Fruit fly (Drosophila melanogaster) whole organism, embryonic: Measurements from ENCODE around the gene CG8301.

Source experiments
- CG11247 ChIP-seq: fragments of 200-800 bp; sonication (Bioruptor generic); IDR thresholded peaks from 2 replicates; pipeline ENCODE4 v1.3.6; 2022; ENCODE audit warnings: missing biosample characterization, missing genetic modification characterization
- CG15601 ChIP-seq: fragments of 200-800 bp; sonication (Bioruptor generic); optimal IDR thresholded peaks from 3 replicates; lab custom pipeline; 2019; ENCODE audit warnings: missing biosample characterization, mild to moderate bottlenecking, missing genetic modification characterization, moderate library complexity
- CG1602 ChIP-seq: fragments of 200-800 bp; sonication (Bioruptor generic); optimal IDR thresholded peaks from 3 replicates; lab custom pipeline; 2016; ENCODE audit warnings: missing biosample characterization, missing genetic modification characterization
- CG17328 ChIP-seq: fragments of 200-800 bp; sonication (Bioruptor generic); IDR thresholded peaks from 2 replicates; pipeline ENCODE4 v1.3.6; 2022; ENCODE audit warnings: missing biosample characterization, missing genetic modification characterization
- CG2116 ChIP-seq: fragments of 200-800 bp; sonication (Bioruptor generic); optimal IDR thresholded peaks from 3 replicates; lab custom pipeline; 2018; ENCODE audit warnings: missing biosample characterization, mild to moderate bottlenecking, missing genetic modification characterization
- CG2202 ChIP-seq: fragments of 200-800 bp; sonication (Bioruptor generic); optimal IDR thresholded peaks from 2 replicates; lab custom pipeline; 2018; ENCODE audit warnings: missing biosample characterization, mild to moderate bottlenecking, missing genetic modification characterization
- CG30020 ChIP-seq: fragments of 200-800 bp; optimal IDR thresholded peaks from 2 replicates; lab custom pipeline; 2019; ENCODE audit warnings: missing biosample characterization, mild to moderate bottlenecking, missing genetic modification characterization, moderate library complexity
- CG31388 ChIP-seq: fragments of 200-800 bp; sonication (Bioruptor generic); optimal IDR thresholded peaks from 2 replicates; lab custom pipeline; 2016; ENCODE audit warnings: missing biosample characterization, missing genetic modification characterization
- CG31441 ChIP-seq: fragments of 200-800 bp; sonication (Bioruptor generic); IDR thresholded peaks from 2 replicates; pipeline ENCODE4 v1.3.6; 2022; ENCODE audit warnings: missing biosample characterization, missing genetic modification characterization
- CG3847 ChIP-seq: fragments of 200-800 bp; sonication (Bioruptor generic); IDR thresholded peaks from 2 replicates; pipeline ENCODE4 v1.3.6; 2022; ENCODE audit warnings: missing biosample characterization, missing genetic modification characterization
- CG42726 ChIP-seq: fragments of 200-800 bp; sonication (Bioruptor generic); IDR thresholded peaks from 2 replicates; pipeline ENCODE4 v1.3.6; 2022; ENCODE audit warnings: missing biosample characterization, missing genetic modification characterization; ENCODE audit not compliant: partially characterized antibody
- CG4617 ChIP-seq: fragments of 200-800 bp; sonication (Bioruptor generic); optimal IDR thresholded peaks from 3 replicates; lab custom pipeline; 2016; ENCODE audit warnings: missing biosample characterization, missing genetic modification characterization, borderline replicate concordance
- CG8478 ChIP-seq: fragments of >200 bp; optimal IDR thresholded peaks from 2 replicates; lab custom pipeline; 2018
- D19B ChIP-seq: fragments of 200-800 bp; sonication (Bioruptor generic); optimal IDR thresholded peaks from 2 replicates; lab custom pipeline; 2017; ENCODE audit warnings: missing biosample characterization, mild to moderate bottlenecking, missing genetic modification characterization
- Dip2 ChIP-seq: fragments of 200-800 bp; sonication (Bioruptor generic); IDR thresholded peaks from 2 replicates; pipeline ENCODE4 v1.3.6; 2022; ENCODE audit warnings: missing biosample characterization, missing genetic modification characterization
- Doc2 ChIP-seq: fragments of 200-800 bp; sonication (Bioruptor generic); IDR thresholded peaks from 2 replicates; pipeline ENCODE4 v1.3.6; 2022; ENCODE audit warnings: missing biosample characterization, missing genetic modification characterization
- HLH4C ChIP-seq: fragments of 200-800 bp; sonication (Bioruptor generic); IDR thresholded peaks from 3 replicates; pipeline ENCODE4 v1.3.6; 2022; ENCODE audit warnings: missing biosample characterization, missing genetic modification characterization; ENCODE audit not compliant: partially characterized antibody
- Mrtf ChIP-seq: fragments of 200-800 bp; sonication (Bioruptor generic); IDR thresholded peaks from 3 replicates; pipeline ENCODE4 v1.3.6; 2022; ENCODE audit warnings: missing biosample characterization, missing genetic modification characterization
- Neu2 ChIP-seq: fragments of 200-800 bp; sonication (Bioruptor generic); optimal IDR thresholded peaks from 3 replicates; lab custom pipeline; 2016; ENCODE audit warnings: missing biosample characterization, missing genetic modification characterization, borderline replicate concordance
- Oaz ChIP-seq: fragments of 200-800 bp; sonication (Bioruptor generic); IDR thresholded peaks from 2 replicates; pipeline ENCODE4 v1.3.6; 2022; ENCODE audit warnings: missing biosample characterization, missing genetic modification characterization
- Opbp ChIP-seq: fragments of 200-800 bp; sonication (Bioruptor generic); IDR thresholded peaks from 3 replicates; pipeline ENCODE4 v1.3.6; 2022; ENCODE audit warnings: missing biosample characterization, missing genetic modification characterization; ENCODE audit not compliant: partially characterized antibody
- Taf1 ChIP-seq: fragments of 200-800 bp; sonication (Bioruptor generic); IDR thresholded peaks from 2 replicates; pipeline ENCODE4 v1.3.6; 2022; ENCODE audit warnings: missing biosample characterization, missing genetic modification characterization
- Vsx1 ChIP-seq: fragments of 200-800 bp; sonication (Bioruptor generic); optimal IDR thresholded peaks from 2 replicates; lab custom pipeline; 2017; ENCODE audit warnings: missing biosample characterization, mild to moderate bottlenecking, missing genetic modification characterization, missing genetic modification reagents
- ase ChIP-seq: fragments of 200-800 bp; sonication (Bioruptor generic); IDR thresholded peaks from 3 replicates; pipeline ENCODE4 v1.3.6; 2022; ENCODE audit warnings: missing biosample characterization, missing genetic modification characterization
- bowl ChIP-seq: fragments of 200-800 bp; sonication (Bioruptor generic); IDR thresholded peaks from 2 replicates; pipeline ENCODE4 v1.3.6; 2022; ENCODE audit warnings: missing biosample characterization, missing genetic modification characterization
- bsh ChIP-seq, 2 experiments: fragments of 200-800 bp; sonication (Bioruptor generic); optimal IDR thresholded peaks; 2 replicates each; lab custom pipeline; 2017 to 2018; ENCODE audit warnings: mild to moderate bottlenecking in 2 of 2, missing biosample characterization in 2 of 2, missing genetic modification characterization in 2 of 2, moderate library complexity in 1 of 2
- caup ChIP-seq: fragments of 200-800 bp; sonication (Bioruptor generic); optimal IDR thresholded peaks from 3 replicates; lab custom pipeline; 2017; ENCODE audit warnings: missing biosample characterization, mild to moderate bottlenecking, missing genetic modification characterization, moderate library complexity; ENCODE audit not compliant: severe bottlenecking
- crc ChIP-seq: fragments of 200-800 bp; sonication (Bioruptor generic); optimal IDR thresholded peaks from 2 replicates; lab custom pipeline; 2016; ENCODE audit warnings: missing biosample characterization, missing genetic modification characterization
- eve ChIP-seq, 2 experiments: fragments of >200 bp; optimal IDR thresholded peaks; 2 replicates each; lab custom pipeline; 2017; ENCODE audit warnings: missing biosample characterization in 2 of 2, missing genetic modification characterization in 2 of 2
- gce ChIP-seq: fragments of 200-800 bp; sonication (Bioruptor generic); IDR thresholded peaks from 3 replicates; pipeline ENCODE4 v1.3.6; 2022; ENCODE audit warnings: missing biosample characterization, missing genetic modification characterization
- grn ChIP-seq: fragments of 200-800 bp; sonication (Bioruptor generic); optimal IDR thresholded peaks from 3 replicates; lab custom pipeline; 2017; ENCODE audit warnings: missing biosample characterization, missing genetic modification characterization
- gsb ChIP-seq: fragments of 200-800 bp; sonication (Bioruptor generic); IDR thresholded peaks from 2 replicates; pipeline ENCODE4 v1.3.6; 2022; ENCODE audit warnings: missing biosample characterization, missing genetic modification characterization
- hth ChIP-seq: fragments of >200 bp; optimal IDR thresholded peaks from 2 replicates; lab custom pipeline; 2017; ENCODE audit warnings: inconsistent platforms
- kay ChIP-seq: fragments of 200-800 bp; sonication (Bioruptor generic); optimal IDR thresholded peaks from 2 replicates; lab custom pipeline; 2016; ENCODE audit warnings: missing biosample characterization, missing genetic modification characterization
- ken ChIP-seq: fragments of 200-800 bp; sonication (Bioruptor generic); IDR thresholded peaks from 3 replicates; pipeline ENCODE4 v1.3.6; 2022; ENCODE audit warnings: missing biosample characterization, missing genetic modification characterization
- lbe ChIP-seq: fragments of 200-800 bp; sonication (Bioruptor generic); optimal IDR thresholded peaks from 2 replicates; lab custom pipeline; 2016; ENCODE audit warnings: missing biosample characterization, mild to moderate bottlenecking, missing genetic modification characterization
- nau ChIP-seq: fragments of 200-800 bp; sonication (Bioruptor generic); optimal IDR thresholded peaks from 3 replicates; lab custom pipeline; 2017; ENCODE audit warnings: missing biosample characterization, mild to moderate bottlenecking, missing genetic modification characterization, missing genetic modification reagents
- pan ChIP-seq, 4 experiments: fragments of >200 bp in 3 of 4; fragments of 200-800 bp in 1 of 4; sonication (Bioruptor generic) in 1 of 4; optimal IDR thresholded peaks in 3 of 4; IDR thresholded peaks in 1 of 4; 2 replicates each; pipeline versions ENCODE4 v1.3.6 to Lab custom; 2017 to 2022; ENCODE audit warnings: missing biosample characterization in 2 of 4, missing genetic modification characterization in 2 of 4, mixed read lengths in 1 of 4
- peb ChIP-seq: fragments of 200-800 bp; sonication (Bioruptor generic); IDR thresholded peaks from 2 replicates; pipeline ENCODE4 v1.3.6; 2022; ENCODE audit warnings: missing biosample characterization, missing genetic modification characterization
- prd ChIP-seq, 3 experiments: fragments of >200 bp in 2 of 3; fragments of 200-800 bp in 1 of 3; sonication (Bioruptor generic) in 1 of 3; optimal IDR thresholded peaks in 2 of 3; IDR thresholded peaks in 1 of 3; 2 replicates in 2 of 3; 3 replicates in 1 of 3; pipeline versions ENCODE4 v1.3.6 to Lab custom; 2017 to 2022; ENCODE audit warnings: missing biosample characterization in 1 of 3, missing genetic modification characterization in 1 of 3
- pum ChIP-seq: fragments of 200-800 bp; sonication (Bioruptor generic); optimal IDR thresholded peaks from 2 replicates; lab custom pipeline; 2016; ENCODE audit warnings: missing biosample characterization, missing genetic modification characterization
- ranshi ChIP-seq: fragments of 200-800 bp; sonication (Bioruptor generic); IDR thresholded peaks from 2 replicates; pipeline ENCODE4 v1.3.6; 2022; ENCODE audit warnings: missing biosample characterization, missing genetic modification characterization
- sc ChIP-seq, 3 experiments: fragments of >200 bp in 2 of 3; fragments of 200-800 bp in 1 of 3; sonication (Bioruptor generic) in 1 of 3; optimal IDR thresholded peaks; 2 replicates in 2 of 3; 3 replicates in 1 of 3; lab custom pipeline; 2017; ENCODE audit warnings: mild to moderate bottlenecking in 1 of 3, missing biosample characterization in 1 of 3, missing genetic modification characterization in 1 of 3, missing genetic modification reagents in 1 of 3
- sens-2 ChIP-seq: fragments of 200-800 bp; sonication (Bioruptor generic); IDR thresholded peaks from 2 replicates; pipeline ENCODE4 v1.3.6; 2022; ENCODE audit warnings: missing biosample characterization, missing genetic modification characterization
- so ChIP-seq: fragments of 200-800 bp; sonication (Bioruptor generic); IDR thresholded peaks from 3 replicates; pipeline ENCODE4 v1.3.6; 2022; ENCODE audit warnings: missing biosample characterization, missing genetic modification characterization
- sob ChIP-seq: fragments of 200-800 bp; sonication (Bioruptor generic); IDR thresholded peaks from 2 replicates; pipeline ENCODE4 v1.3.6; 2022; ENCODE audit warnings: missing biosample characterization, missing genetic modification characterization
- sr ChIP-seq: fragments of 200-800 bp; sonication (Bioruptor generic); IDR thresholded peaks from 3 replicates; pipeline ENCODE4 v1.3.6; 2022; ENCODE audit warnings: missing biosample characterization, missing genetic modification characterization
- tap ChIP-seq: fragments of 200-800 bp; optimal IDR thresholded peaks from 3 replicates; lab custom pipeline; 2019; ENCODE audit warnings: missing biosample characterization, mild to moderate bottlenecking, missing genetic modification characterization, moderate library complexity
- tgo ChIP-seq: fragments of 200-800 bp; sonication (Bioruptor generic); IDR thresholded peaks from 3 replicates; pipeline ENCODE4 v1.3.6; 2022; ENCODE audit warnings: missing biosample characterization, missing genetic modification characterization
- vnd ChIP-seq: fragments of 200-800 bp; sonication (Bioruptor generic); IDR thresholded peaks from 3 replicates; pipeline ENCODE4 v1.3.6; 2022; ENCODE audit warnings: missing biosample characterization, missing genetic modification characterization; ENCODE audit not compliant: partially characterized antibody

Gene CG8301

DNA sequence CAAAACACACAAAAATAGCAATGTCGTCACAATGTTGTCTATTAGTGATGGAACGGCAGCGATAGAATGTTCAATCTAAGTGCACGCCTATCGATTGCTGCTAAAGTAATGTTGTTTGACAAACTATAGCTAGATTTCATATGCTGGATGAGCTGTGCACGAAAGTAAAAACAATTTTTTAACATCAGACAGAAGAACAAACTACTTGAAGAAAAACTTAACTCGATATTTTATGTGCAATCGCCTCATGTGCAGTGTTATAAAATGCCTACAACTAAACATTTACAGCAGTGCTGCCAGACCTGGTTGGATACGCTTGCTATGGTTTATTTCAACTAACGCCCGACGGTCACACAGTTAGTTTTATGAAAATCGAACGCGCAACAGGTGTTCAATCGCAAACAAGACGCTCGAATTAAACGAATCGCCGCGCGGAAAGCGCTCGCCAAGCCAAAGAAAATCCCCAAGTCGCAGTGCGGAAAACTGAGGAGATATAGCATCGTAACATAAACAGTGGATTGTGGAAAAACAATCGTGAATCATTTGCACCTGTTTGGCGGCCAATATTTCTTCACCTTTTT lies 9.9 kb downstream of the CG8301 start, which contains the start of the genes bocks and CG8312 (continued):
- TF ChIP-seq CG1602 = peak; percentile 31
- TF ChIP-seq eve (GFP tag; optimal IDR thresholded peaks at IDR 0.05; lab: Kevin White, UChicago) = no peak
- TF ChIP-seq ken (GFP tag; lab: Robert Waterston, UW) = no peak
- TF ChIP-seq gsb (GFP tag; lab: Robert Waterston, UW) = no peak
- TF ChIP-seq caup (GFP tag; lab: Kevin White, UChicago) = peak; percentile 64
- no peak for TF ChIP-seq CG42726
- no peak for TF ChIP-seq vnd (GFP tag; lab: Robert Waterston, UW)
- no peak for TF ChIP-seq sens-2 (GFP tag; lab: Robert Waterston, UW)
- no peak for TF ChIP-seq peb
- TF ChIP-seq CG2202 (tag; lab: Kevin White, UChicago) = no peak
- TF ChIP-seq CG30020 (tag; lab: Kevin White, UChicago) = peak; percentile 45
- TF ChIP-seq Neu2 (GFP tag; lab: Kevin White, UChicago) = no peak
- TF ChIP-seq D19B (GFP tag; lab: Kevin White, UChicago) = no peak
- TF ChIP-seq Oaz (GFP tag; lab: Robert Waterston, UW) = no peak
- TF ChIP-seq grn (GFP tag; lab: Kevin White, UChicago) = peak; percentile 5
- TF ChIP-seq prd (optimal IDR thresholded peaks at IDR 0.05; lab: Kevin White, UChicago) = no peak
- TF ChIP-seq prd (GFP tag; IDR thresholded peaks at IDR 0.05; lab: Robert Waterston, UW) = no peak
- TF ChIP-seq CG31388 (GFP tag; lab: Kevin White, UChicago) = no peak
- no peak for TF ChIP-seq Vsx1 (GFP tag; lab: Kevin White, UChicago)
- no peak for TF ChIP-seq CG3847
- TF ChIP-seq sob = no peak
- no peak for TF ChIP-seq pan (optimal IDR thresholded peaks at IDR 0.05; lab: Kevin White, UChicago)
- no peak for TF ChIP-seq pan (GFP tag; optimal IDR thresholded peaks at IDR 0.05 in 1 of 2, IDR thresholded peaks at IDR 0.05 in 1 of 2)
- TF ChIP-seq Opbp (GFP tag; lab: Robert Waterston, UW) = no peak
- TF ChIP-seq Taf1 (GFP tag; lab: Robert Waterston, UW) = no peak
- TF ChIP-seq CG31441 (GFP tag; lab: Robert Waterston, UW) = no peak
- no peak for TF ChIP-seq nau (GFP tag; lab: Kevin White, UChicago)
- no peak for TF ChIP-seq tap (tag; lab: Kevin White, UChicago)
- TF ChIP-seq hth (lab: Kevin White, UChicago) = no peak
- TF ChIP-seq CG15601 (tag; lab: Kevin White, UChicago) = peak; percentile 82
- no peak for TF ChIP-seq CG11247 (GFP tag; lab: Robert Waterston, UW)
- TF ChIP-seq Doc2 (GFP tag; lab: Robert Waterston, UW) = no peak
- TF ChIP-seq ase (GFP tag; lab: Robert Waterston, UW) = no peak
- no peak for TF ChIP-seq HLH4C (GFP tag; lab: Robert Waterston, UW)
- no peak for TF ChIP-seq gce (GFP tag; lab: Robert Waterston, UW)
- TF ChIP-seq pum (GFP tag; lab: Kevin White, UChicago) = peak; percentile 57
- TF ChIP-seq so = no peak
- TF ChIP-seq Mrtf = no peak
- no peak for TF ChIP-seq CG17328
- TF ChIP-seq CG4617 = peak; percentile 45
- peak; percentile 54 for TF ChIP-seq kay
- TF ChIP-seq sc (optimal IDR thresholded peaks at IDR 0.05; lab: Kevin White, UChicago) = no peak
- TF ChIP-seq sc (GFP tag; optimal IDR thresholded peaks at IDR 0.05; lab: Kevin White, UChicago) = no peak
- TF ChIP-seq bsh (GFP tag; optimal IDR thresholded peaks at IDR 0.05; lab: Kevin White, UChicago) = no peak
- TF ChIP-seq CG2116 (GFP tag; lab: Kevin White, UChicago) = peak; percentile 92
- TF ChIP-seq Dip2 (GFP tag; lab: Robert Waterston, UW) = no peak
- no peak for TF ChIP-seq CG8478 (lab: Kevin White, UChicago)
- TF ChIP-seq sr (GFP tag; lab: Robert Waterston, UW) = no peak
- TF ChIP-seq ranshi (GFP tag; lab: Robert Waterston, UW) = no peak
- TF ChIP-seq tgo (GFP tag; lab: Robert Waterston, UW) = no peak
- TF ChIP-seq bowl (GFP tag; lab: Robert Waterston, UW) = no peak
- peak; percentile 14 for TF ChIP-seq crc
- TF ChIP-seq lbe (GFP tag; lab: Kevin White, UChicago) = peak; percentile 33
